Fruit fly (Drosophila melanogaster) Kc167 (cell line): ENCODE results near the gene CG6013.

Source experiments
- Myc ChIP-seq: fragments of >200 bp; optimal IDR thresholded peaks from 2 replicates; lab custom pipeline; 2017; ENCODE audit warnings: missing external identifiers
- Sin3A ChIP-seq: fragments of >200 bp; optimal IDR thresholded peaks from 2 replicates; lab custom pipeline; 2018; ENCODE audit warnings: missing external identifiers
- h ChIP-seq: fragments of >200 bp; optimal IDR thresholded peaks from 3 replicates; lab custom pipeline; 2018; ENCODE audit warnings: missing external identifiers
- insv ChIP-seq: fragments of >200 bp; optimal IDR thresholded peaks from 3 replicates; lab custom pipeline; 2018; ENCODE audit warnings: missing external identifiers
- psq ChIP-seq: fragments of >200 bp; optimal IDR thresholded peaks from 2 replicates; lab custom pipeline; 2017; ENCODE audit warnings: missing external identifiers
- ttk ChIP-seq: sonication (Bioruptor generic); optimal IDR thresholded peaks from 2 replicates; lab custom pipeline; 2017; ENCODE audit warnings: missing external identifiers

The CG6013 gene

dm6 chr3R:19060173-19060572 lies 28.9 kb downstream of the CG6013 start:
- no peak for TF ChIP-seq insv (lab: Kevin White, UChicago)
- no peak for TF ChIP-seq Sin3A (lab: Kevin White, UChicago)
- no peak for TF ChIP-seq ttk (lab: Kevin White, UChicago)
- TF ChIP-seq Myc (lab: Kevin White, UChicago) = no peak

- TF ChIP-seq Myc (lab: Kevin White, UChicago) = no peak
Measured at dm6 chr3R:19062549-19062948, 31.2 kb downstream of the CG6013 start.

dm6 chr3R:19064037-19064664 lies 32.8 kb downstream of the CG6013 start:
- no peak for TF ChIP-seq psq (lab: Kevin White, UChicago)

dm6 chr3R:19065474-19065873 lies 34.2 kb downstream of the CG6013 start:
- TF ChIP-seq psq (lab: Kevin White, UChicago) (no peak), ttk (lab: Kevin White, UChicago) (no peak), h (no peak), Sin3A (lab: Kevin White, UChicago) (no peak), Myc (lab: Kevin White, UChicago) (no peak), insv (lab: Kevin White, UChicago) (no peak)

dm6 chr3R:19066965-19067614 lies 35.8 kb downstream of the CG6013 start:
- TF ChIP-seq Sin3A (lab: Kevin White, UChicago) (no peak), insv (lab: Kevin White, UChicago) (no peak), h (no peak), Myc (lab: Kevin White, UChicago) (no peak), ttk (lab: Kevin White, UChicago) (no peak), psq (lab: Kevin White, UChicago) (no peak)

dm6 chr3R:19067876-19068406 lies 36.6 kb downstream of the CG6013 start:
- no peak for TF ChIP-seq ttk (lab: Kevin White, UChicago)
- no peak for TF ChIP-seq psq (lab: Kevin White, UChicago)
- TF ChIP-seq Myc (lab: Kevin White, UChicago) = no peak
- TF ChIP-seq insv (lab: Kevin White, UChicago) = no peak
- no peak for TF ChIP-seq Sin3A (lab: Kevin White, UChicago)
- no peak for TF ChIP-seq h

dm6 chr3R:19069740-19070139 lies 38.4 kb downstream of the CG6013 start:
- TF ChIP-seq Sin3A (lab: Kevin White, UChicago) (no peak), insv (lab: Kevin White, UChicago) (no peak), Myc (lab: Kevin White, UChicago) (no peak), psq (lab: Kevin White, UChicago) (no peak), h (no peak), ttk (lab: Kevin White, UChicago) (no peak)

dm6 chr3R:19070222-19070949 lies 39.1 kb downstream of the CG6013 start:
- TF ChIP-seq Sin3A (lab: Kevin White, UChicago) (no peak), h (no peak), ttk (lab: Kevin White, UChicago) (no peak), insv (lab: Kevin White, UChicago) (no peak), psq (lab: Kevin White, UChicago) (no peak), Myc (lab: Kevin White, UChicago) (no peak)

dm6 chr3R:19071951-19072350 lies 40.6 kb downstream of the CG6013 start:
- TF ChIP-seq psq (lab: Kevin White, UChicago) = no peak
- no peak for TF ChIP-seq Sin3A (lab: Kevin White, UChicago)
- TF ChIP-seq insv (lab: Kevin White, UChicago) = no peak
- no peak for TF ChIP-seq ttk (lab: Kevin White, UChicago)
- no peak for TF ChIP-seq h
- no peak for TF ChIP-seq Myc (lab: Kevin White, UChicago)

dm6 chr3R:19073002-19073401 lies 41.7 kb downstream of the CG6013 start:
- TF ChIP-seq insv (lab: Kevin White, UChicago) (no peak), Sin3A (lab: Kevin White, UChicago) (no peak), h (no peak), psq (lab: Kevin White, UChicago) (no peak), ttk (lab: Kevin White, UChicago) (no peak), Myc (lab: Kevin White, UChicago) (no peak)

- TF ChIP-seq psq (lab: Kevin White, UChicago) (no peak), insv (lab: Kevin White, UChicago) (no peak), Myc (lab: Kevin White, UChicago) (no peak), h (no peak), Sin3A (lab: Kevin White, UChicago) (no peak), ttk (lab: Kevin White, UChicago) (no peak)
Measured at dm6 chr3R:19074207-19074606, 42.9 kb downstream of the CG6013 start.

- TF ChIP-seq insv (lab: Kevin White, UChicago) (no peak), Myc (lab: Kevin White, UChicago) (no peak), h (no peak), psq (lab: Kevin White, UChicago) (no peak)
Measured at dm6 chr3R:19075135-19075534, 43.8 kb downstream of the CG6013 start.
